Worm (Caenorhabditis elegans): ENCODE data around the gene F21D5.9.

DNA sequence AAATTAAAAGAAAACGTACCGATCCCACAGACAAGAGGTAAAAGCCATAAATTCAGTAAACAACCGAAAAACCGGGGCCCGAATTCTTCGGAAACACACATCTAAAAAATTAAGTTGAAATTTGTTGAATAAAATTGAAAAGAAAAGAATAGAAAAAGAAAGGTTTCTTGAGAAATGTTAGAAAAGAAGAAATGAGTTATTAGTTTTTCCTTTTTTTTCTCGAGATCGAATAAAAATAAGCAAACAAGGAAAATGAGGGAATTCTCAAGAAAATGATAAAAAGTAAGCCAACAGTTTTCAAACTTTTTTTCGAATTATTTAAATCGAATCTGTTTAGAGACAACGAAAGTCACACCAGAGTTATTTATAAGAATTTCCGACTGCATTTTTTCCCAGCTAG is 18.3 kb upstream of the F21D5.9 start, which contains the start of gene H23L24.4:
- no peak for TF ChIP-seq dao-5 (tag; optimal IDR thresholded peaks at IDR 0.05)
- TF ChIP-seq W03F9.2 (tag; optimal IDR thresholded peaks at IDR 0.05): no peak
- no peak for TF ChIP-seq him-1 (tag; optimal IDR thresholded peaks at IDR 0.05)
